Fruit fly (Drosophila melanogaster) whole organism, adult: ENCODE measurements around the gene CG18262.
A peak's percentile ranks its signal among the peaks of the same experiment; 100 is the strongest.

Source experiments
- cic ChIP-seq: fragments of 200-800 bp; sonication (Bioruptor generic); optimal IDR thresholded peaks from 2 replicates; lab custom pipeline; 2017; ENCODE audit warnings: missing biosample characterization, mild to moderate bottlenecking, missing genetic modification characterization, moderate library complexity
- tj ChIP-seq: fragments of 200-800 bp; sonication (Bioruptor generic); optimal IDR thresholded peaks from 3 replicates; lab custom pipeline; 2017; ENCODE audit warnings: missing biosample characterization, mild to moderate bottlenecking, missing genetic modification characterization, moderate library complexity

DNA sequence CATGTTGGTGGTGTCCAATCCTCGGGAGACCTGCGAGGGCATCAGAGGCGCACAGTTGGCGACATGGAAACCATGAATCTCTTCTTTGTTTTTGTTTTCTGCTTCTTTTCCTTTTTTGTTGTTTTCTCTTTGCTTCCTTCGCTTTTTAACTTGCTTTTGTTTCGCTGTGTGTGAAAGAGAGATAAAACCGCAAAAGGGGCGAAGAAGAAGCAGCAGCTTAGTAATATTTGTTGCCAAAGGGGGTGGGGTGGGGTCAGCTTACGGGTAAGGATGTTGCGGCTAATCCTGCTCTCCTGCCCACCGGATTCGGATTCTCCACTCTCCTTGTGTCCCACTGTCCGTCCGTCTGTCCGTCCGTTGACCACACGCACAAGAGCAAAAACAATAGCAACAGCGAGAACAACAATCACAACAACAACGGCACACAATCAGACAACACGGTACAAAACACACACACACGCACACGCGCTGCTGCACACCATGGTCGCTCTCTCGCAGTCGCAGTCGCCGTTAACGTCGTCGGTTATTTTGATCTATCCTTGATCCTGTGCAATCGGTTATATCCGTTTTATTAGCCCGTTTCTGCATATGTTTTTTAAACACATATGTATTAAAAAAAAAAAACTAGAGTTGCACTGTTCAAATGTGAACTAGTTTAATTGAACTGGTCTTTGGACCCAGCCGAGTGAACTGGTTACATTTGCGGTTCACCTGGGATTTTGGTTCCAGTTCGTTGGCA, 23.7 kb downstream of the CG18262 start:
- TF ChIP-seq cic (GFP tag; lab: Kevin White, UChicago) (no peak), tj (GFP tag; lab: Kevin White, UChicago) (peak; percentile 29)
